Fruit fly (Drosophila melanogaster): ENCODE results near the gene wkd.

- TF ChIP-seq CG7963 (GFP tag; IDR thresholded peaks at IDR 0.05; ENCODE audit: partially characterized antibody) (no peak), CG3065 (GFP tag; optimal IDR thresholded peaks at IDR 0.05) (peak; percentile 18), Bdp1 (GFP tag; optimal IDR thresholded peaks at IDR 0.05) (peak; percentile 11), ewg (GFP tag; optimal IDR thresholded peaks at IDR 0.05) (peak; percentile 70), CG32767 (GFP tag; IDR thresholded peaks at IDR 0.05) (peak; percentile 34; the same call in 1 of the 2 replicates), Sox102F (GFP tag; optimal IDR thresholded peaks at IDR 0.05) (peak; percentile 38)
Measured at dm6 chr3R:11619709-11620409, 38.5 kb downstream of the wkd start, which contains the start of the genes Jupiter and CG14710.

Measured in whole organism, embryonic.